Worm (Caenorhabditis elegans) whole organism, mixed stage, embryonic: ENCODE data around the gene ldp-1.

Experiments
- M03D4.4 ChIP-seq: sonication (generic microtip); optimal IDR thresholded peaks from 2 replicates; lab custom pipeline; 2017; ENCODE audit warnings: mild to moderate bottlenecking, missing genetic modification characterization, missing compliant biosample characterization
- bed-3 ChIP-seq: fragments of 200-800 bp; sonication (Bioruptor generic); optimal IDR thresholded peaks from 3 replicates; lab custom pipeline; 2018; ENCODE audit warnings: mild to moderate bottlenecking, missing genetic modification characterization, moderate library complexity, missing compliant biosample characterization
- blmp-1 ChIP-seq: fragments of 150-350 bp; optimal IDR thresholded peaks from 2 replicates; lab custom pipeline; 2014; ENCODE audit warnings: missing biosample characterization, missing genetic modification characterization
- ceh-39 ChIP-seq: fragments of 150-350 bp; optimal IDR thresholded peaks from 2 replicates; lab custom pipeline; 2014; ENCODE audit warnings: missing biosample characterization, missing genetic modification characterization
- ceh-43 ChIP-seq: fragments of 200-800 bp; sonication (Bioruptor generic); optimal IDR thresholded peaks from 2 replicates; lab custom pipeline; 2018; ENCODE audit warnings: mild to moderate bottlenecking, missing genetic modification characterization, moderate library complexity, missing compliant biosample characterization
- ceh-83 ChIP-seq: fragments of 200-800 bp; sonication (Bioruptor generic); optimal IDR thresholded peaks from 2 replicates; lab custom pipeline; 2018; ENCODE audit warnings: mild to moderate bottlenecking, missing genetic modification characterization, missing compliant biosample characterization
- ces-1 ChIP-seq: fragments of 150-350 bp; optimal IDR thresholded peaks from 2 replicates; lab custom pipeline; 2014; ENCODE audit warnings: missing biosample characterization, missing genetic modification reagents, missing genetic modification characterization
- cnd-1 ChIP-seq: fragments of 200-800 bp; sonication (Bioruptor generic); optimal IDR thresholded peaks from 2 replicates; lab custom pipeline; 2018; ENCODE audit warnings: mild to moderate bottlenecking, missing genetic modification characterization, missing compliant biosample characterization
- drap-1 ChIP-seq: fragments of 200-800 bp; sonication (Bioruptor generic); optimal IDR thresholded peaks from 3 replicates; lab custom pipeline; 2018; ENCODE audit warnings: mild to moderate bottlenecking, missing genetic modification characterization, missing compliant biosample characterization
- elt-1 ChIP-seq: sonication (generic microtip); optimal IDR thresholded peaks from 2 replicates; lab custom pipeline; 2017; ENCODE audit warnings: missing genetic modification characterization, mild to moderate bottlenecking, missing compliant biosample characterization, antibody characterized with exemption, moderate library complexity, borderline replicate concordance; ENCODE audit not compliant: insufficient read depth
- elt-3 ChIP-seq: fragments of 150-350 bp; optimal IDR thresholded peaks from 2 replicates; lab custom pipeline; 2014; ENCODE audit warnings: missing biosample characterization, missing genetic modification characterization
- flh-1 ChIP-seq: fragments of 200-800 bp; sonication (Bioruptor generic); optimal IDR thresholded peaks from 2 replicates; lab custom pipeline; 2018; ENCODE audit warnings: mild to moderate bottlenecking, missing genetic modification characterization, moderate library complexity, missing compliant biosample characterization
- ham-2 ChIP-seq: fragments of 200-800 bp; sonication (Bioruptor generic); optimal IDR thresholded peaks from 2 replicates; lab custom pipeline; 2018; ENCODE audit warnings: mild to moderate bottlenecking, missing genetic modification characterization, missing compliant biosample characterization
- hlh-1 ChIP-seq: fragments of 150-350 bp; optimal IDR thresholded peaks from 2 replicates; lab custom pipeline; 2014; ENCODE audit warnings: missing biosample characterization, missing genetic modification reagents, missing genetic modification characterization
- lin-13 ChIP-seq: fragments of 150-350 bp; optimal IDR thresholded peaks from 2 replicates; lab custom pipeline; 2014; ENCODE audit warnings: missing biosample characterization, missing genetic modification characterization
- lin-32 ChIP-seq: fragments of 200-800 bp; sonication (Bioruptor generic); optimal IDR thresholded peaks from 2 replicates; lab custom pipeline; 2018; ENCODE audit warnings: mild to moderate bottlenecking, missing genetic modification characterization, missing compliant biosample characterization
- lsy-2 ChIP-seq: fragments of 150-350 bp; optimal IDR thresholded peaks from 2 replicates; lab custom pipeline; 2014; ENCODE audit warnings: missing biosample characterization, missing genetic modification characterization
- mab-5 ChIP-seq: fragments of 150-350 bp; optimal IDR thresholded peaks from 2 replicates; lab custom pipeline; 2014; ENCODE audit warnings: missing biosample characterization, missing genetic modification characterization
- mep-1 ChIP-seq: fragments of 150-350 bp; optimal IDR thresholded peaks from 2 replicates; lab custom pipeline; 2017; ENCODE audit warnings: missing biosample characterization, missing genetic modification reagents, missing genetic modification characterization, inconsistent platforms
- mls-2 ChIP-seq: sonication (generic microtip); optimal IDR thresholded peaks from 2 replicates; lab custom pipeline; 2016; ENCODE audit warnings: mild to moderate bottlenecking, missing genetic modification characterization, moderate library complexity, missing compliant biosample characterization
- nhr-12 ChIP-seq: fragments of 150-350 bp; optimal IDR thresholded peaks from 2 replicates; lab custom pipeline; 2014; ENCODE audit warnings: missing biosample characterization, missing genetic modification characterization
- nhr-2 ChIP-seq: fragments of 150-350 bp; optimal IDR thresholded peaks from 2 replicates; lab custom pipeline; 2014; ENCODE audit warnings: missing biosample characterization, missing genetic modification characterization
- nhr-237 ChIP-seq: fragments of 150-350 bp; optimal IDR thresholded peaks from 2 replicates; lab custom pipeline; 2014; ENCODE audit warnings: missing biosample characterization, missing genetic modification characterization
- nhr-28 ChIP-seq: fragments of 150-350 bp; optimal IDR thresholded peaks from 2 replicates; lab custom pipeline; 2014; ENCODE audit warnings: missing biosample characterization, missing genetic modification characterization
- pha-4 ChIP-seq: fragments of 150-350 bp; optimal IDR thresholded peaks from 2 replicates; lab custom pipeline; 2018; ENCODE audit warnings: missing biosample characterization, missing genetic modification reagents, missing genetic modification characterization
- sem-2 ChIP-seq: fragments of 200-800 bp; sonication (Bioruptor generic); optimal IDR thresholded peaks from 2 replicates; lab custom pipeline; 2018; ENCODE audit warnings: mild to moderate bottlenecking, missing genetic modification characterization, missing compliant biosample characterization
- snpc-4 ChIP-seq: fragments of 150-350 bp; optimal IDR thresholded peaks from 2 replicates; lab custom pipeline; 2014; ENCODE audit warnings: missing biosample characterization, missing genetic modification characterization
- unc-120 ChIP-seq: sonication (generic microtip); optimal IDR thresholded peaks from 2 replicates; lab custom pipeline; 2017; ENCODE audit warnings: missing genetic modification characterization, missing compliant biosample characterization; ENCODE audit not compliant: poor library complexity, severe bottlenecking
- unc-39 ChIP-seq: fragments of 150-350 bp; optimal IDR thresholded peaks from 2 replicates; lab custom pipeline; 2014; ENCODE audit warnings: missing biosample characterization, missing genetic modification characterization
- unc-62 ChIP-seq: fragments of 150-350 bp; optimal IDR thresholded peaks from 2 replicates; lab custom pipeline; 2014; ENCODE audit warnings: missing biosample characterization, missing genetic modification reagents, missing genetic modification characterization
- zip-8 ChIP-seq: fragments of 150-350 bp; optimal IDR thresholded peaks from 2 replicates; lab custom pipeline; 2014; ENCODE audit warnings: missing biosample characterization, missing genetic modification characterization
- ztf-11 ChIP-seq: fragments of 150-350 bp; optimal IDR thresholded peaks from 2 replicates; lab custom pipeline; 2014; ENCODE audit warnings: missing biosample characterization, missing genetic modification characterization

Gene ldp-1

ce11 chrV:2103118-2103517, 24.2 kb upstream of the ldp-1 start, which contains the start of gene F36F12.1:
TSS of gene F36F12.1 (minus strand) at chrV:2103218.
- TF ChIP-seq nhr-12 (no peak), mab-5 (tag; lab: Kevin White, UChicago) (no peak), M03D4.4 (tag; lab: Kevin White, UChicago) (no peak), nhr-237 (no peak), unc-39 (tag; lab: Kevin White, UChicago) (no peak), flh-1 (GFP tag; lab: Kevin White, UChicago) (no peak), ceh-43 (no peak), drap-1 (no peak), lin-32 (no peak), zip-8 (tag; lab: Kevin White, UChicago) (no peak), nhr-28 (tag; lab: Kevin White, UChicago) (no peak), mls-2 (tag; lab: Kevin White, UChicago) (no peak), mep-1 (tag; lab: Kevin White, UChicago) (no peak), blmp-1 (tag; lab: Kevin White, UChicago) (no peak), nhr-2 (no peak), sem-2 (GFP tag; lab: Kevin White, UChicago) (no peak), elt-3 (tag; lab: Kevin White, UChicago) (no peak)

- TF ChIP-seq mls-2 (tag; lab: Kevin White, UChicago) = no peak
- TF ChIP-seq drap-1 = no peak
- TF ChIP-seq mab-5 (tag; lab: Kevin White, UChicago) = no peak
- TF ChIP-seq lin-13 (tag; lab: Kevin White, UChicago) = no peak
- no peak for TF ChIP-seq elt-1
- TF ChIP-seq zip-8 (tag; lab: Kevin White, UChicago) = no peak
These were observed 21.4 kb upstream of the ldp-1 start, which contains the start of gene F22F7.4 for ce11 chrV:2105976-2106375. TSS of gene F22F7.4 (minus strand) at chrV:2106076.

- TF ChIP-seq ham-2 (GFP tag; lab: Kevin White, UChicago) = no peak
- TF ChIP-seq ceh-39 (tag; lab: Kevin White, UChicago) = peak; percentile 10
- no peak for TF ChIP-seq bed-3
- TF ChIP-seq elt-3 (tag; lab: Kevin White, UChicago) = no peak
- peak; percentile 43 for TF ChIP-seq pha-4 (tag; lab: Kevin White, UChicago)
- no peak for TF ChIP-seq drap-1
- peak; percentile 49 for TF ChIP-seq nhr-237
- no peak for TF ChIP-seq nhr-28 (tag; lab: Kevin White, UChicago)
- no peak for TF ChIP-seq snpc-4 (tag; lab: Kevin White, UChicago)
- peak; percentile 94 for TF ChIP-seq ces-1
- TF ChIP-seq ceh-83 (GFP tag; lab: Kevin White, UChicago) = no peak
- peak; percentile 29 for TF ChIP-seq mep-1 (tag; lab: Kevin White, UChicago)
- TF ChIP-seq ceh-43 = no peak
- TF ChIP-seq flh-1 (GFP tag; lab: Kevin White, UChicago) = no peak
These were observed 18.0 kb upstream of the ldp-1 start, which contains the start of gene ckb-4 for ce11 chrV:2109295-2109694. TSS of gene ckb-4 (minus strand) at chrV:2109434.

- TF ChIP-seq mab-5 (tag; lab: Kevin White, UChicago) (no peak), hlh-1 (tag; lab: Kevin White, UChicago) (no peak)
These were observed 17.0 kb upstream of the ldp-1 start, which contains the start of gene F22F7.3 for ce11 chrV:2110368-2110767. TSS of gene F22F7.3 (plus strand) at chrV:2110668.

ce11 chrV:2118574-2118973, 8.8 kb upstream of the ldp-1 start, which contains the start of gene bgnt-1.2:
TSS of gene bgnt-1.2 (minus strand) at chrV:2118674.
- TF ChIP-seq ceh-43 = no peak
- no peak for TF ChIP-seq zip-8 (tag; lab: Kevin White, UChicago)
- no peak for TF ChIP-seq M03D4.4 (tag; lab: Kevin White, UChicago)
- no peak for TF ChIP-seq mab-5 (tag; lab: Kevin White, UChicago)
- TF ChIP-seq mls-2 (tag; lab: Kevin White, UChicago) = no peak
- no peak for TF ChIP-seq lin-13 (tag; lab: Kevin White, UChicago)
- no peak for TF ChIP-seq cnd-1 (tag; lab: Kevin White, UChicago)
- TF ChIP-seq unc-120 (tag; lab: Kevin White, UChicago) = no peak
- no peak for TF ChIP-seq pha-4 (tag; lab: Kevin White, UChicago)
- TF ChIP-seq nhr-12 = no peak
- no peak for TF ChIP-seq bed-3
- TF ChIP-seq ceh-83 (GFP tag; lab: Kevin White, UChicago) = no peak
- no peak for TF ChIP-seq ham-2 (GFP tag; lab: Kevin White, UChicago)
- TF ChIP-seq unc-62 (GFP tag; lab: Kevin White, UChicago) = no peak
- no peak for TF ChIP-seq nhr-28 (tag; lab: Kevin White, UChicago)
- no peak for TF ChIP-seq drap-1
- TF ChIP-seq nhr-2 = no peak
- TF ChIP-seq ceh-39 (tag; lab: Kevin White, UChicago) = no peak
- no peak for TF ChIP-seq ztf-11 (tag; lab: Kevin White, UChicago)
- TF ChIP-seq lsy-2 (tag; lab: Kevin White, UChicago) = no peak
